Worm (Caenorhabditis elegans) whole organism, young adult: Measurements from ENCODE around the gene mlc-4.

Source experiments
- B0261.1 ChIP-seq: sonication (generic microtip); optimal IDR thresholded peaks from 2 replicates; lab custom pipeline; 2016; ENCODE audit warnings: mild to moderate bottlenecking, missing genetic modification characterization, moderate library complexity, missing compliant biosample characterization
- D2030.7 ChIP-seq: fragments of 200-800 bp; sonication (Bioruptor generic); IDR thresholded peaks from 2 replicates; pipeline ENCODE4 v1.3.6; 2022; ENCODE audit warnings: missing genetic modification reagents, missing genetic modification characterization, missing compliant biosample characterization
- F33H1.4 ChIP-seq: fragments of 200-800 bp; sonication (Bioruptor generic); IDR thresholded peaks from 2 replicates; pipeline ENCODE4 v1.3.6; 2022; ENCODE audit warnings: missing genetic modification reagents, missing genetic modification characterization, missing compliant biosample characterization
- F49E8.2 ChIP-seq: sonication (generic microtip); optimal IDR thresholded peaks from 3 replicates; lab custom pipeline; 2017; ENCODE audit warnings: missing genetic modification characterization, mild to moderate bottlenecking, missing compliant biosample characterization, antibody characterized with exemption, moderate library complexity; ENCODE audit not compliant: insufficient read depth
- F55B11.4 ChIP-seq: sonication (generic microtip); optimal IDR thresholded peaks from 2 replicates; lab custom pipeline; 2016; ENCODE audit warnings: missing compliant biosample characterization, missing genetic modification characterization, borderline replicate concordance; ENCODE audit not compliant: insufficient read depth
- K11D2.4 ChIP-seq: fragments of 200-800 bp; sonication (Bioruptor generic); IDR thresholded peaks from 2 replicates; pipeline ENCODE4 v1.3.6; 2022; ENCODE audit warnings: missing genetic modification reagents, missing genetic modification characterization, missing compliant biosample characterization
- Y53G8AR.9 ChIP-seq: fragments of 200-800 bp; sonication (Bioruptor generic); conservative IDR thresholded peaks from 2 replicates; pipeline ENCODE4 v1.3.6; 2022; ENCODE audit warnings: missing genetic modification reagents, missing genetic modification characterization, missing compliant biosample characterization
- ama-1 ChIP-seq, 3 experiments: fragments of 150-350 bp in 1 of 3; sonication (generic microtip) in 2 of 3; optimal IDR thresholded peaks; 2 replicates each; lab custom pipeline; 2014 to 2018; ENCODE audit warnings: missing biosample characterization in 2 of 3, missing genetic modification characterization in 2 of 3, missing genetic modification reagents in 2 of 3
- atf-7 ChIP-seq: sonication (generic microtip); optimal IDR thresholded peaks from 2 replicates; lab custom pipeline; 2017; ENCODE audit warnings: mild to moderate bottlenecking, missing genetic modification characterization, missing compliant biosample characterization
- bed-2 ChIP-seq: fragments of 200-800 bp; sonication (Bioruptor generic); IDR thresholded peaks from 2 replicates; pipeline ENCODE4 v1.3.6; 2022; ENCODE audit warnings: missing genetic modification reagents, missing genetic modification characterization, missing compliant biosample characterization
- cebp-1 ChIP-seq, 2 experiments: fragments of 200-800 bp in 1 of 2; sonication (Bioruptor generic) in 1 of 2; sonication (generic microtip) in 1 of 2; IDR thresholded peaks in 1 of 2; optimal IDR thresholded peaks in 1 of 2; 2 replicates each; pipeline versions ENCODE4 v1.3.6 to Lab custom; 2017 to 2022; ENCODE audit warnings: missing compliant biosample characterization in 2 of 2, missing genetic modification characterization in 2 of 2, mild to moderate bottlenecking in 1 of 2, missing genetic modification reagents in 1 of 2, moderate library complexity in 1 of 2
- ceh-58 ChIP-seq: fragments of 200-800 bp; sonication (Bioruptor generic); IDR thresholded peaks from 2 replicates; pipeline ENCODE4 v1.3.6; 2022; ENCODE audit warnings: missing genetic modification characterization, missing compliant biosample characterization
- dox-1 ChIP-seq: fragments of 200-800 bp; sonication (Bioruptor generic); IDR thresholded peaks from 2 replicates; pipeline ENCODE4 v1.3.6; 2022; ENCODE audit warnings: missing genetic modification reagents, missing genetic modification characterization, missing compliant biosample characterization
- dpff-1 ChIP-seq: sonication (generic microtip); optimal IDR thresholded peaks from 2 replicates; lab custom pipeline; 2017; ENCODE audit warnings: mild to moderate bottlenecking, missing genetic modification characterization, missing compliant biosample characterization
- egrh-3 ChIP-seq: fragments of 200-800 bp; sonication (Bioruptor generic); IDR thresholded peaks from 2 replicates; pipeline ENCODE4 v1.3.6; 2022; ENCODE audit warnings: missing genetic modification reagents, missing genetic modification characterization, missing compliant biosample characterization
- ekl-4 ChIP-seq: fragments of 200-800 bp; sonication (Bioruptor generic); IDR thresholded peaks from 2 replicates; pipeline ENCODE4 v1.3.6; 2022; ENCODE audit warnings: missing genetic modification reagents, missing genetic modification characterization, missing compliant biosample characterization
- gei-17 ChIP-seq: fragments of 200-800 bp; sonication (Bioruptor generic); optimal IDR thresholded peaks from 2 replicates; lab custom pipeline; 2018; ENCODE audit warnings: mild to moderate bottlenecking, missing genetic modification characterization, missing compliant biosample characterization
- him-1 ChIP-seq: sonication (generic microtip); optimal IDR thresholded peaks from 2 replicates; lab custom pipeline; 2016; ENCODE audit warnings: missing genotype, missing genetic modification reagents, missing genetic modification characterization, missing compliant biosample characterization
- hlh-12 ChIP-seq: sonication (generic microtip); optimal IDR thresholded peaks from 2 replicates; lab custom pipeline; 2016; ENCODE audit warnings: missing genetic modification characterization, missing compliant biosample characterization
- hmg-1.2 ChIP-seq: fragments of 200-800 bp; sonication (Bioruptor generic); IDR thresholded peaks from 2 replicates; pipeline ENCODE4 v1.3.6; 2022; ENCODE audit warnings: missing genetic modification reagents, missing genetic modification characterization, missing compliant biosample characterization
- hsf-1 ChIP-seq: fragments of 200-800 bp; sonication (Bioruptor generic); IDR thresholded peaks from 2 replicates; pipeline ENCODE4 v1.3.6; 2022; ENCODE audit warnings: missing genetic modification reagents, missing genetic modification characterization, missing compliant biosample characterization
- lin-54 ChIP-seq: fragments of 200-800 bp; sonication (Bioruptor generic); optimal IDR thresholded peaks from 2 replicates; lab custom pipeline; 2018; ENCODE audit warnings: mild to moderate bottlenecking, missing genetic modification characterization, missing compliant biosample characterization
- madf-6 ChIP-seq: fragments of 200-800 bp; sonication (Bioruptor generic); IDR thresholded peaks from 2 replicates; pipeline ENCODE4 v1.3.6; 2022; ENCODE audit warnings: missing genetic modification reagents, missing genetic modification characterization, missing compliant biosample characterization
- madf-8 ChIP-seq: fragments of 200-800 bp; sonication (Bioruptor generic); conservative IDR thresholded peaks from 2 replicates; pipeline ENCODE4 v1.3.6; 2022; ENCODE audit warnings: missing genetic modification reagents, missing genetic modification characterization, missing compliant biosample characterization
- mcd-1 ChIP-seq: fragments of 200-800 bp; sonication (Bioruptor generic); IDR thresholded peaks from 2 replicates; pipeline ENCODE4 v1.3.6; 2022; ENCODE audit warnings: missing genetic modification reagents, missing genetic modification characterization, missing compliant biosample characterization
- mes-4 ChIP-seq: sonication (generic microtip); optimal IDR thresholded peaks from 2 replicates; lab custom pipeline; 2016; ENCODE audit warnings: missing genotype, missing genetic modification characterization, missing compliant biosample characterization
- mxl-1 ChIP-seq: sonication (generic microtip); optimal IDR thresholded peaks from 2 replicates; lab custom pipeline; 2016; ENCODE audit warnings: missing genetic modification characterization, missing compliant biosample characterization
- nhr-120 ChIP-seq: fragments of 200-800 bp; sonication (Bioruptor generic); IDR thresholded peaks from 2 replicates; pipeline ENCODE4 v1.3.6; 2022; ENCODE audit warnings: missing genetic modification characterization, missing compliant biosample characterization
- pha-4 ChIP-seq: fragments of 150-350 bp; sonication (generic microtip); optimal IDR thresholded peaks from 2 replicates; lab custom pipeline; 2014; ENCODE audit warnings: missing biosample characterization, missing genetic modification reagents, missing genetic modification characterization
- rpc-1 ChIP-seq, 2 experiments: fragments of 150-350 bp in 1 of 2; sonication (generic microtip) in 1 of 2; optimal IDR thresholded peaks; 2 replicates each; lab custom pipeline; 2014 to 2018; ENCODE audit warnings: missing biosample characterization in 1 of 2, missing genetic modification characterization in 1 of 2, missing genetic modification reagents in 1 of 2, missing genotype in 1 of 2
- snpc-1.3 ChIP-seq: sonication (generic microtip); optimal IDR thresholded peaks from 2 replicates; lab custom pipeline; 2017; ENCODE audit warnings: missing genetic modification characterization, mild to moderate bottlenecking, missing compliant biosample characterization, antibody characterized with exemption, moderate library complexity, missing genotype, missing genetic modification reagents; ENCODE audit not compliant: insufficient read depth
- snpc-3.4 ChIP-seq: sonication (generic microtip); optimal IDR thresholded peaks from 2 replicates; lab custom pipeline; 2017; ENCODE audit warnings: missing genetic modification characterization, mild to moderate bottlenecking, missing compliant biosample characterization, antibody characterized with exemption, moderate library complexity, missing genotype, missing genetic modification reagents
- sptf-2 ChIP-seq: fragments of 200-800 bp; sonication (Bioruptor generic); optimal IDR thresholded peaks from 2 replicates; lab custom pipeline; 2018; ENCODE audit warnings: mild to moderate bottlenecking, missing genetic modification characterization, missing compliant biosample characterization
- tbx-9 ChIP-seq: sonication (generic microtip); optimal IDR thresholded peaks from 2 replicates; lab custom pipeline; 2016; ENCODE audit warnings: borderline replicate concordance, missing genetic modification characterization, inconsistent platforms, missing compliant biosample characterization
- xnd-1 ChIP-seq: sonication (generic microtip); optimal IDR thresholded peaks from 2 replicates; lab custom pipeline; 2016; ENCODE audit warnings: missing genotype, missing genetic modification reagents, missing genetic modification characterization, missing compliant biosample characterization
- zfh-2 ChIP-seq: fragments of 200-800 bp; sonication (Bioruptor generic); conservative IDR thresholded peaks from 2 replicates; pipeline ENCODE4 v1.3.6; 2022; ENCODE audit warnings: missing genetic modification reagents, missing genetic modification characterization, missing compliant biosample characterization
- ztf-18 ChIP-seq: sonication (generic microtip); optimal IDR thresholded peaks from 2 replicates; lab custom pipeline; 2016; ENCODE audit warnings: missing genotype, mild to moderate bottlenecking, missing genetic modification characterization, missing compliant biosample characterization
- ztf-3 ChIP-seq: fragments of 200-800 bp; sonication (Bioruptor generic); optimal IDR thresholded peaks from 2 replicates; lab custom pipeline; 2018; ENCODE audit warnings: mild to moderate bottlenecking, missing genetic modification characterization, missing compliant biosample characterization

Gene mlc-4

DNA sequence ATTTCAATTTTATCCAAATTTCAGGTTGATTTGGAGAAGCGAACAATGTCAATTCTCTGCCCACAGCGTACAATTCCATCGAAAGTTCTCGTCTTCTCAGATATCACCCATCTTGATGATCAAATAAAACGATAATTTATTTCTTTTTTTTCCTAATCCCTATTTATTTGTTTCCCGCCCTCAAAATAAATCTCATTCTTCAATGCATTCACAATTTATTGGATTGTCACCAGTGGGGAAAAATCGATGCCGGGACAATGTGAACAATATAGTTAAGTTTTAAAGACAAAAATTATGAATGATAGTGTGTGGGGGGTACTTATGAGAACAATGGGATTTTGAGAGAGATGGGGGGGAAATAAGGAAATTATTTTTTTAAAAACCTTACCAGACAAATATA is 6.9 kb upstream of the mlc-4 start (continued):
- TF ChIP-seq ekl-4 (GFP tag; lab: Robert Waterston, UW) (0 out of 2 replicates have a peak, but pooled peaks have one; percentile 22), hlh-12 (tag; lab: Kevin White, UChicago) (no peak), F49E8.2 (tag; lab: Kevin White, UChicago) (peak; percentile 61), nhr-120 (GFP tag; lab: Robert Waterston, UW) (no peak), him-1 (tag; lab: Kevin White, UChicago) (peak; percentile 38), Y53G8AR.9 (peak; percentile 73), gei-17 (GFP tag; lab: Kevin White, UChicago) (no peak), ztf-18 (tag; lab: Kevin White, UChicago) (no peak), sptf-2 (no peak), F55B11.4 (tag; lab: Kevin White, UChicago) (no peak), ama-1 (optimal IDR thresholded peaks at IDR 0.05; lab: Kevin White, UChicago) (no peak), ama-1 (GFP tag; optimal IDR thresholded peaks at IDR 0.05; lab: Kevin White, UChicago) (peak in 1 of 2 experiments; percentile 65), bed-2 (GFP tag; lab: Robert Waterston, UW) (no peak), mxl-1 (tag; lab: Kevin White, UChicago) (no peak), tbx-9 (tag; lab: Kevin White, UChicago) (no peak), hsf-1 (GFP tag; lab: Robert Waterston, UW) (peak; percentile 60; the same call in 1 of the 2 replicates), ceh-58 (GFP tag; lab: Robert Waterston, UW) (no peak), egrh-3 (no peak), snpc-3.4 (tag; lab: Kevin White, UChicago) (peak; percentile 59), mes-4 (no peak), lin-54 (no peak), B0261.1 (no peak), hmg-1.2 (GFP tag; lab: Robert Waterston, UW) (0 out of 2 replicates have a peak, but pooled peaks have one; percentile 23), dpff-1 (tag; lab: Kevin White, UChicago) (no peak), zfh-2 (GFP tag; lab: Robert Waterston, UW) (no peak), madf-8 (GFP tag; lab: Robert Waterston, UW) (no peak), pha-4 (tag; lab: Kevin White, UChicago) (no peak), xnd-1 (tag; lab: Kevin White, UChicago) (peak; percentile 17), K11D2.4 (GFP tag; lab: Robert Waterston, UW) (no peak)

DNA sequence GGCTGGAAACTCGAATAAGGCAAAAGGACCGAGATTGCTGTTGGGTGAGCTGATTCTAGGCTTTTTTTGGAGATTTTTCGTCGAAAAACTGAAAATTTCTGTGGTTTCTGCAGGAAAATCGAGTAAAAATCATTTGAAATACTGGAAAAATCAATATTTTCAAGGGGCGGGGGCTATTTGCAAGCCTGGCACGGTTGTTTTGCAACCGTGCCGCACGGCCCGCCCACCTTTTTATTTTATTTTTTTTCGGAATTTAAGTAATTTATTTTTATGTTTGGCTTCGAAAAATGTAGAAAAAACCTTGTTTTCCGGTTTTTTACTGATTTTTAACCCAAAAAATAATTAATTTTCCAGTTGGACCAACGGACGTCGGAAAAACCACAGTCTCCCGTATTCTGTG is 4.9 kb upstream of the mlc-4 start:
- TF ChIP-seq cebp-1 (GFP tag; IDR thresholded peaks at IDR 0.05; lab: Robert Waterston, UW) = no peak
- peak; percentile 6 for TF ChIP-seq cebp-1 (tag; optimal IDR thresholded peaks at IDR 0.05; lab: Kevin White, UChicago)
- TF ChIP-seq mcd-1 = peak; percentile 36; the same call in 1 of the 2 replicates
- TF ChIP-seq madf-6 (GFP tag; lab: Robert Waterston, UW) = peak; percentile 66; the same call in 1 of the 2 replicates
- TF ChIP-seq atf-7 = no peak
- no peak for TF ChIP-seq ztf-3
- no peak for TF ChIP-seq F49E8.2 (tag; lab: Kevin White, UChicago)
- TF ChIP-seq D2030.7 (GFP tag; lab: Robert Waterston, UW) = peak; percentile 36; the same call in 1 of the 2 replicates
- TF ChIP-seq zfh-2 (GFP tag; lab: Robert Waterston, UW) = 0 out of 2 replicates have a peak, but pooled peaks have one; percentile 15
- peak; percentile 63 for TF ChIP-seq dox-1 (GFP tag; lab: Robert Waterston, UW)
- TF ChIP-seq F33H1.4 (GFP tag; lab: Robert Waterston, UW) = peak; percentile 56
- TF ChIP-seq snpc-1.3 (tag; lab: Kevin White, UChicago) = peak; percentile 53
- peak; percentile 11 for TF ChIP-seq rpc-1 (optimal IDR thresholded peaks at IDR 0.05; lab: Kevin White, UChicago)
- no peak for TF ChIP-seq rpc-1 (tag; optimal IDR thresholded peaks at IDR 0.05; lab: Kevin White, UChicago)
- TF ChIP-seq, all 124 proteins: peak for 9
